Worm (Caenorhabditis elegans) whole organism, L2 larva: Measurements from ENCODE around the gene F33G12.3.

ENCODE experiments used
- C34F6.9 ChIP-seq: fragments of 150-350 bp; optimal IDR thresholded peaks from 2 replicates; lab custom pipeline; 2014; ENCODE audit warnings: missing biosample characterization, missing genetic modification characterization
- F13H6.1 ChIP-seq: sonication (generic microtip); optimal IDR thresholded peaks from 2 replicates; lab custom pipeline; 2016; ENCODE audit warnings: missing genetic modification characterization, missing compliant biosample characterization
- R02D3.7 ChIP-seq: fragments of 150-350 bp; optimal IDR thresholded peaks from 2 replicates; lab custom pipeline; 2014; ENCODE audit warnings: missing biosample characterization, missing genetic modification characterization
- Y55F3AM.14 ChIP-seq: fragments of 200-800 bp; sonication (Bioruptor generic); optimal IDR thresholded peaks from 2 replicates; lab custom pipeline; 2018; ENCODE audit warnings: mild to moderate bottlenecking, missing genetic modification characterization, missing compliant biosample characterization
- alr-1 ChIP-seq: fragments of 150-350 bp; optimal IDR thresholded peaks from 2 replicates; lab custom pipeline; 2014; ENCODE audit warnings: missing biosample characterization, missing genetic modification characterization
- ama-1 ChIP-seq: fragments of 150-350 bp; optimal IDR thresholded peaks from 2 replicates; lab custom pipeline; 2018; ENCODE audit warnings: inconsistent platforms
- blmp-1 ChIP-seq: sonication (generic microtip); optimal IDR thresholded peaks from 2 replicates; lab custom pipeline; 2017; ENCODE audit warnings: missing genetic modification characterization, mild to moderate bottlenecking, missing compliant biosample characterization, antibody characterized with exemption, moderate library complexity; ENCODE audit not compliant: insufficient read depth
- crh-2 ChIP-seq: sonication (generic microtip); optimal IDR thresholded peaks from 2 replicates; lab custom pipeline; 2017; ENCODE audit warnings: missing biosample characterization, missing genetic modification characterization
- dmd-4 ChIP-seq: sonication (generic microtip); optimal IDR thresholded peaks from 2 replicates; lab custom pipeline; 2017; ENCODE audit warnings: missing biosample characterization, missing genetic modification characterization
- egl-27 ChIP-seq: sonication (generic microtip); optimal IDR thresholded peaks from 3 replicates; lab custom pipeline; 2017; ENCODE audit warnings: missing biosample characterization, missing genetic modification reagents, missing genetic modification characterization
- elt-1 ChIP-seq: fragments of 150-350 bp; optimal IDR thresholded peaks from 2 replicates; lab custom pipeline; 2014; ENCODE audit warnings: missing biosample characterization, missing genetic modification characterization
- elt-3 ChIP-seq: sonication (generic microtip); optimal IDR thresholded peaks from 2 replicates; lab custom pipeline; 2017; ENCODE audit warnings: missing biosample characterization, missing genetic modification characterization
- fos-1 ChIP-seq: fragments of 150-350 bp; optimal IDR thresholded peaks from 2 replicates; lab custom pipeline; 2014; ENCODE audit warnings: missing biosample characterization, missing genetic modification characterization
- gmeb-1 ChIP-seq: fragments of 150-350 bp; optimal IDR thresholded peaks from 2 replicates; lab custom pipeline; 2014; ENCODE audit warnings: missing biosample characterization, missing genetic modification characterization
- lin-11 ChIP-seq: fragments of 150-350 bp; sonication (generic microtip); optimal IDR thresholded peaks from 2 replicates; lab custom pipeline; 2014; ENCODE audit warnings: missing biosample characterization, missing genetic modification characterization, inconsistent platforms, mixed read lengths
- lin-13 ChIP-seq: fragments of 150-350 bp; optimal IDR thresholded peaks from 2 replicates; lab custom pipeline; 2014; ENCODE audit warnings: missing biosample characterization, missing genetic modification reagents, missing genetic modification characterization
- lin-39 ChIP-seq: fragments of 150-350 bp; optimal IDR thresholded peaks from 2 replicates; lab custom pipeline; 2014; ENCODE audit warnings: missing biosample characterization, missing genetic modification reagents, missing genetic modification characterization
- lsy-2 ChIP-seq, 2 experiments: fragments of 150-350 bp in 1 of 2; sonication (generic microtip) in 1 of 2; optimal IDR thresholded peaks; 2 replicates each; lab custom pipeline; 2014 to 2017; ENCODE audit warnings: missing biosample characterization in 2 of 2, missing genetic modification characterization in 2 of 2
- mab-5 ChIP-seq: fragments of 150-350 bp; optimal IDR thresholded peaks from 2 replicates; lab custom pipeline; 2014; ENCODE audit warnings: missing biosample characterization, missing genetic modification characterization
- mbf-1 ChIP-seq: sonication (generic microtip); optimal IDR thresholded peaks from 2 replicates; lab custom pipeline; 2017; ENCODE audit warnings: missing biosample characterization, missing genetic modification characterization
- mdl-1 ChIP-seq, 2 experiments: fragments of 150-350 bp in 1 of 2; sonication (generic microtip) in 1 of 2; optimal IDR thresholded peaks; 2 replicates each; lab custom pipeline; 2017; ENCODE audit warnings: missing biosample characterization in 2 of 2, missing genetic modification characterization in 2 of 2
- nhr-10 ChIP-seq: sonication (generic microtip); optimal IDR thresholded peaks from 2 replicates; lab custom pipeline; 2017; ENCODE audit warnings: missing biosample characterization, missing genetic modification characterization
- nhr-12 ChIP-seq: fragments of 150-350 bp; optimal IDR thresholded peaks from 2 replicates; lab custom pipeline; 2014; ENCODE audit warnings: missing biosample characterization, missing genetic modification characterization
- nhr-129 ChIP-seq: fragments of 150-350 bp; optimal IDR thresholded peaks from 2 replicates; lab custom pipeline; 2014; ENCODE audit warnings: missing biosample characterization, missing genetic modification characterization
- nhr-21 ChIP-seq: fragments of 150-350 bp; optimal IDR thresholded peaks from 2 replicates; lab custom pipeline; 2014; ENCODE audit warnings: missing biosample characterization, missing genetic modification characterization
- nhr-23 ChIP-seq: fragments of 150-350 bp; optimal IDR thresholded peaks from 2 replicates; lab custom pipeline; 2014; ENCODE audit warnings: missing biosample characterization, missing genetic modification reagents, missing genetic modification characterization
- nhr-25 ChIP-seq: fragments of 150-350 bp; sonication (generic microtip); optimal IDR thresholded peaks from 3 replicates; lab custom pipeline; 2014; ENCODE audit warnings: missing biosample characterization, missing genetic modification characterization
- nhr-6 ChIP-seq: fragments of 150-350 bp; optimal IDR thresholded peaks from 2 replicates; lab custom pipeline; 2014; ENCODE audit warnings: missing biosample characterization, missing genetic modification characterization
- nhr-77 ChIP-seq: fragments of 150-350 bp; optimal IDR thresholded peaks from 2 replicates; lab custom pipeline; 2014; ENCODE audit warnings: missing biosample characterization, missing genetic modification characterization
- peb-1 ChIP-seq: fragments of 150-350 bp; optimal IDR thresholded peaks from 2 replicates; lab custom pipeline; 2014; ENCODE audit warnings: missing biosample characterization, missing genetic modification characterization
- sem-4 ChIP-seq: fragments of 150-350 bp; optimal IDR thresholded peaks from 2 replicates; lab custom pipeline; 2014; ENCODE audit warnings: missing biosample characterization, missing genetic modification reagents, missing genetic modification characterization
- skn-1 ChIP-seq: sonication (generic microtip); optimal IDR thresholded peaks from 2 replicates; lab custom pipeline; 2017; ENCODE audit warnings: missing biosample characterization, missing genetic modification characterization
- sma-3 ChIP-seq: sonication (generic microtip); optimal IDR thresholded peaks from 2 replicates; lab custom pipeline; 2016; ENCODE audit warnings: missing genetic modification reagents, missing genetic modification characterization, missing compliant biosample characterization
- sma-9 ChIP-seq, 2 experiments: fragments of 150-350 bp in 1 of 2; sonication (generic microtip) in 1 of 2; optimal IDR thresholded peaks; 2 replicates each; lab custom pipeline; 2014 to 2016; ENCODE audit warnings: missing genetic modification characterization in 2 of 2, mild to moderate bottlenecking in 1 of 2, missing biosample characterization in 1 of 2, missing compliant biosample characterization in 1 of 2, missing genetic modification reagents in 1 of 2, moderate library complexity in 1 of 2
- snpc-4 ChIP-seq: fragments of 150-350 bp; optimal IDR thresholded peaks from 2 replicates; lab custom pipeline; 2014; ENCODE audit warnings: missing biosample characterization, missing genetic modification characterization
- unc-62 ChIP-seq: fragments of 150-350 bp; optimal IDR thresholded peaks from 2 replicates; lab custom pipeline; 2014; ENCODE audit warnings: missing biosample characterization, missing genetic modification reagents, missing genetic modification characterization
- ztf-1 ChIP-seq: fragments of 200-800 bp; sonication (Bioruptor generic); conservative IDR thresholded peaks from 2 replicates; pipeline ENCODE4 v1.3.6; 2022; ENCODE audit warnings: missing genetic modification characterization, missing compliant biosample characterization
- ztf-4 ChIP-seq: fragments of 150-350 bp; optimal IDR thresholded peaks from 2 replicates; lab custom pipeline; 2014; ENCODE audit warnings: missing biosample characterization, missing genetic modification characterization

F33G12.3 gene

DNA sequence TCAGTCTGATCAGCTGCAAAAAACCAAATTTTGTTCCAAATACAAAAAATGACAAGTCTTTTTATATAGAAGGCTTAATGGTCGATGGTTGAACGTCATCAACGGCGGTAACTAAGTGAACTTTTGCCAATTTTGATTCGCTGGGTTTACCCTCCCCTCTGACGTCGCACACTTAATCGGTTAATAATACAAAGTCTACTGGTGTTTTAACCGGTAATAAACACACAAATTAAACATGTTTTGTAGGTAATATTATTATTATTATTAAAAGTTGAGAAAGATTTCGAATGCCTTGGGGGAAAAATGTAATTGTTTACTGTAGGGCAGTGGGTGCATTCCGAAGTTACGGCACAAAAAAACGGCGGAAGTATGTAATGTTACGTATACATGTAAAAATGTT, 26.9 kb upstream of the F33G12.3 start, which contains the start of gene pho-12:
Gene pho-12, minus strand, starts transcription at position 101 of the 400 bp plus-strand sequence.
- TF ChIP-seq Y55F3AM.14 (GFP tag; lab: Kevin White, UChicago), result no peak

DNA sequence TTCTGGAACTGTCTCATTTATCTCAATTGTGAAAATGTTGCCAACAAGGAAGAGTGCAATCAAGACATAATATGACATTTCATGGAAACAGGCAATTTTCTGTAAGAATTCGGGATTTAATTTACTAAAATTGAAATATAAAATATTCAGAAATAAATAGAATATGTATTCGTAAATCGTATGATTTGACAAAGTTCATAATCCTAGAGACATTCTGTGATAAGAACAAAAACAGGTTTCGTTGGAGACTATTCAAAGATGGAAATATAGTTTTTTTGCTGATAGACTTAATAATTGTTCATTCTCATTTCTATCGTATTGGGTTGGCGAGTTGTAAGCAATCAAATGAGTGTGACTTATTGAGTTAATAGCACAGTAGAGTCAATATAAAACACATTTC, 24.2 kb upstream of the F33G12.3 start, which contains the start of gene C27A2.12:
Gene C27A2.12, minus strand, starts transcription at position 101 of the 400 bp plus-strand sequence.
- no peak for TF ChIP-seq crh-2 (tag; lab: Kevin White, UChicago)
- no peak for TF ChIP-seq nhr-77 (tag; lab: Kevin White, UChicago)
- TF ChIP-seq elt-1 (tag; lab: Kevin White, UChicago), result no peak
- no peak for TF ChIP-seq egl-27
- no peak for TF ChIP-seq nhr-10 (tag; lab: Kevin White, UChicago)
- no peak for TF ChIP-seq snpc-4
- TF ChIP-seq unc-62, result no peak
- TF ChIP-seq peb-1 (tag; lab: Kevin White, UChicago), result no peak
- TF ChIP-seq mbf-1 (tag; lab: Kevin White, UChicago), result no peak

ce11 chrII:5057315-5057714, 23.5 kb upstream of the F33G12.3 start:
- TF ChIP-seq nhr-77 (tag; lab: Kevin White, UChicago) (peak; percentile 24), crh-2 (tag; lab: Kevin White, UChicago) (peak; percentile 68), lsy-2 (tag; optimal IDR thresholded peaks at IDR 0.05; lab: Kevin White, UChicago) (peak; percentile 63 to 81), egl-27 (no peak), mdl-1 (tag; optimal IDR thresholded peaks at IDR 0.05; lab: Kevin White, UChicago) (peak in 1 of 2 experiments; percentile 8), C34F6.9 (peak; percentile 35), gmeb-1 (tag; lab: Kevin White, UChicago) (peak; percentile 62), nhr-21 (peak; percentile 45), nhr-25 (tag; lab: Kevin White, UChicago) (peak; percentile 26), alr-1 (tag; lab: Kevin White, UChicago) (no peak), unc-62 (no peak), lin-11 (peak; percentile 44), mbf-1 (tag; lab: Kevin White, UChicago) (no peak), sem-4 (tag; lab: Kevin White, UChicago) (peak; percentile 47), lin-39 (tag; lab: Kevin White, UChicago) (no peak), fos-1 (peak; percentile 30), sma-9 (GFP tag; optimal IDR thresholded peaks at IDR 0.05; lab: Kevin White, UChicago) (peak; percentile 66), sma-9 (tag; optimal IDR thresholded peaks at IDR 0.05; lab: Kevin White, UChicago) (no peak), snpc-4 (peak; percentile 98), sma-3 (GFP tag; lab: Kevin White, UChicago) (peak; percentile 73), nhr-129 (tag; lab: Kevin White, UChicago) (peak; percentile 61), lin-13 (GFP tag; lab: Kevin White, UChicago) (peak; percentile 31), blmp-1 (no peak), F13H6.1 (peak; percentile 71)
- TF ChIP-seq, all 48 proteins: peak for 17

DNA sequence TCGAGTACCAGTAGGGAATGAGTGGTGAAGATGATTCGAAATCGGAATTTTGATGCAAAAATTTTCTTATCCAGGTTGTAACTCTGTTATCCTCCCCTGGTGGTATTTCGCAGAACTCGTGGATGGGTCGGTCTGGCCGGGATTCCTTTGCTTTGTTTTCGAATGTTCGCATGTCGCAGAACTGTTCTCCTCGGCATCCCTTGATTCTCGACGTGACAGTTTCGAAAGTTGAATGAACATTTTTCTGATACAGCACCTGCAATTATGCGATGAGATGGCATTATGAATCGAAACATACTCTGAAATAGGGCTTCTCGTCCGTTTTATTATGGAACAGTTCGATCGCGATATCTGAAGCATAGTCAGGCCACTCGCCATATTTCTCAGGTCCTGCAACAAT, 22.4 kb upstream of the F33G12.3 start:
- TF ChIP-seq lsy-2 (tag; optimal IDR thresholded peaks at IDR 0.05; lab: Kevin White, UChicago), result no peak
- no peak for TF ChIP-seq nhr-6 (tag; lab: Kevin White, UChicago)
- TF ChIP-seq ama-1 (lab: Kevin White, UChicago), result no peak
- no peak for TF ChIP-seq elt-1 (tag; lab: Kevin White, UChicago)
- TF ChIP-seq ztf-1, result no peak
- no peak for TF ChIP-seq mab-5 (tag; lab: Kevin White, UChicago)
- no peak for TF ChIP-seq nhr-25 (tag; lab: Kevin White, UChicago)
- TF ChIP-seq ztf-4 (tag; lab: Kevin White, UChicago), result no peak
- no peak for TF ChIP-seq sem-4 (tag; lab: Kevin White, UChicago)
- no peak for TF ChIP-seq dmd-4
- no peak for TF ChIP-seq nhr-12 (tag; lab: Kevin White, UChicago)
- no peak for TF ChIP-seq sma-3 (GFP tag; lab: Kevin White, UChicago)
- no peak for TF ChIP-seq skn-1 (tag; lab: Kevin White, UChicago)
- TF ChIP-seq crh-2 (tag; lab: Kevin White, UChicago), result no peak
- no peak for TF ChIP-seq peb-1 (tag; lab: Kevin White, UChicago)
- no peak for TF ChIP-seq lin-13 (GFP tag; lab: Kevin White, UChicago)
- no peak for TF ChIP-seq R02D3.7 (tag; lab: Kevin White, UChicago)
- no peak for TF ChIP-seq nhr-77 (tag; lab: Kevin White, UChicago)
- TF ChIP-seq nhr-23 (tag; lab: Kevin White, UChicago), result no peak
- TF ChIP-seq elt-3 (tag; lab: Kevin White, UChicago), result no peak
